Worm (Caenorhabditis elegans) whole organism, late embryonic: ENCODE results near the gene W06E11.1.

Experiments used
- C08G9.2 ChIP-seq: sonication (generic microtip); optimal IDR thresholded peaks from 2 replicates; lab custom pipeline; 2016; ENCODE audit warnings: mild to moderate bottlenecking, missing genetic modification characterization, moderate library complexity, missing compliant biosample characterization
- C38D4.7 ChIP-seq: fragments of 200-800 bp; sonication (Bioruptor generic); optimal IDR thresholded peaks from 2 replicates; lab custom pipeline; 2018; ENCODE audit warnings: mild to moderate bottlenecking, missing genetic modification characterization, moderate library complexity, missing compliant biosample characterization
- K09A11.1 ChIP-seq: sonication (generic microtip); optimal IDR thresholded peaks from 2 replicates; lab custom pipeline; 2017; ENCODE audit warnings: antibody characterized with exemption, mild to moderate bottlenecking, missing genetic modification characterization, missing compliant biosample characterization; ENCODE audit not compliant: insufficient read depth
- T23F11.4 ChIP-seq: fragments of 200-800 bp; sonication (Bioruptor generic); optimal IDR thresholded peaks from 2 replicates; lab custom pipeline; 2018; ENCODE audit warnings: mild to moderate bottlenecking, missing genetic modification characterization, missing compliant biosample characterization
- Y22D7AL.16 ChIP-seq: sonication (generic microtip); optimal IDR thresholded peaks from 2 replicates; lab custom pipeline; 2016; ENCODE audit warnings: missing genetic modification characterization, missing compliant biosample characterization
- ahr-1 ChIP-seq: sonication (generic microtip); optimal IDR thresholded peaks from 2 replicates; lab custom pipeline; 2016; ENCODE audit warnings: missing genetic modification characterization, missing compliant biosample characterization
- ceh-30 ChIP-seq: fragments of 150-350 bp; optimal IDR thresholded peaks from 2 replicates; lab custom pipeline; 2014; ENCODE audit warnings: missing biosample characterization, missing genetic modification characterization
- ceh-31 ChIP-seq: sonication (generic microtip); optimal IDR thresholded peaks from 2 replicates; lab custom pipeline; 2016; ENCODE audit warnings: missing genetic modification characterization, missing compliant biosample characterization
- ceh-45 ChIP-seq: fragments of 200-800 bp; sonication (Bioruptor generic); IDR thresholded peaks from 2 replicates; pipeline ENCODE4 v1.3.6; 2022; ENCODE audit warnings: missing genetic modification reagents, missing genetic modification characterization, missing compliant biosample characterization
- ceh-6 ChIP-seq: fragments of 200-800 bp; sonication (Bioruptor generic); optimal IDR thresholded peaks from 2 replicates; lab custom pipeline; 2018; ENCODE audit warnings: mild to moderate bottlenecking, missing genetic modification characterization, missing compliant biosample characterization
- dmd-4 ChIP-seq: sonication (generic microtip); optimal IDR thresholded peaks from 2 replicates; lab custom pipeline; 2016; ENCODE audit warnings: borderline replicate concordance, missing genetic modification characterization, missing compliant biosample characterization
- elt-2 ChIP-seq: sonication (generic microtip); optimal IDR thresholded peaks from 2 replicates; lab custom pipeline; 2016; ENCODE audit warnings: missing genetic modification reagents, missing genetic modification characterization, missing compliant biosample characterization
- elt-4 ChIP-seq: sonication (generic microtip); optimal IDR thresholded peaks from 2 replicates; lab custom pipeline; 2016; ENCODE audit warnings: missing genetic modification characterization, missing compliant biosample characterization
- ets-4 ChIP-seq: sonication (generic microtip); optimal IDR thresholded peaks from 2 replicates; lab custom pipeline; 2016; ENCODE audit warnings: missing genetic modification characterization, missing compliant biosample characterization
- eyg-1 ChIP-seq: sonication (generic microtip); optimal IDR thresholded peaks from 2 replicates; lab custom pipeline; 2016; ENCODE audit warnings: missing genotype, missing genetic modification characterization, missing compliant biosample characterization
- fax-1 ChIP-seq: sonication (generic microtip); optimal IDR thresholded peaks from 2 replicates; lab custom pipeline; 2016; ENCODE audit warnings: missing genotype, missing genetic modification characterization, missing compliant biosample characterization
- fkh-10 ChIP-seq: fragments of 150-350 bp; optimal IDR thresholded peaks from 2 replicates; lab custom pipeline; 2014; ENCODE audit warnings: missing biosample characterization, missing genetic modification reagents, missing genetic modification characterization
- fkh-6 ChIP-seq: sonication (generic microtip); optimal IDR thresholded peaks from 2 replicates; lab custom pipeline; 2016; ENCODE audit warnings: missing genetic modification characterization, missing compliant biosample characterization
- hlh-15 ChIP-seq: sonication (generic microtip); optimal IDR thresholded peaks from 2 replicates; lab custom pipeline; 2016; ENCODE audit warnings: missing genetic modification characterization, missing compliant biosample characterization
- hlh-30 ChIP-seq: sonication (generic microtip); optimal IDR thresholded peaks from 2 replicates; lab custom pipeline; 2017; ENCODE audit warnings: antibody characterized with exemption, missing genetic modification characterization, missing compliant biosample characterization; ENCODE audit not compliant: insufficient read depth
- hlh-6 ChIP-seq: sonication (generic microtip); optimal IDR thresholded peaks from 2 replicates; lab custom pipeline; 2016; ENCODE audit warnings: missing genotype, missing genetic modification characterization, missing compliant biosample characterization
- lin-11 ChIP-seq: fragments of 200-800 bp; sonication (Bioruptor generic); optimal IDR thresholded peaks from 2 replicates; lab custom pipeline; 2018; ENCODE audit warnings: mild to moderate bottlenecking, missing genetic modification characterization, missing compliant biosample characterization
- nfya-1 ChIP-seq: sonication (generic microtip); optimal IDR thresholded peaks from 2 replicates; lab custom pipeline; 2017; ENCODE audit warnings: missing genetic modification characterization, mild to moderate bottlenecking, missing compliant biosample characterization, antibody characterized with exemption, moderate library complexity
- npax-4 ChIP-seq: sonication (generic microtip); optimal IDR thresholded peaks from 2 replicates; lab custom pipeline; 2016; ENCODE audit warnings: missing genetic modification characterization, missing compliant biosample characterization
- odd-2 ChIP-seq: sonication (generic microtip); optimal IDR thresholded peaks from 2 replicates; lab custom pipeline; 2017; ENCODE audit warnings: antibody characterized with exemption, mild to moderate bottlenecking, missing genetic modification characterization, missing compliant biosample characterization
- pag-3 ChIP-seq: sonication (generic microtip); optimal IDR thresholded peaks from 2 replicates; lab custom pipeline; 2016; ENCODE audit warnings: missing compliant biosample characterization, missing genetic modification characterization, borderline replicate concordance
- pat-9 ChIP-seq: fragments of 200-800 bp; sonication (Bioruptor generic); optimal IDR thresholded peaks from 2 replicates; lab custom pipeline; 2018; ENCODE audit warnings: mild to moderate bottlenecking, missing genetic modification characterization, moderate library complexity, missing compliant biosample characterization
- pax-1 ChIP-seq: fragments of 150-350 bp; optimal IDR thresholded peaks from 2 replicates; lab custom pipeline; 2014; ENCODE audit warnings: missing biosample characterization, missing genetic modification characterization
- pqm-1 ChIP-seq: sonication (generic microtip); optimal IDR thresholded peaks from 2 replicates; lab custom pipeline; 2016; ENCODE audit warnings: missing genetic modification characterization, missing compliant biosample characterization
- pros-1 ChIP-seq: fragments of 150-350 bp; optimal IDR thresholded peaks from 2 replicates; lab custom pipeline; 2014; ENCODE audit warnings: missing biosample characterization, missing genetic modification reagents, missing genetic modification characterization
- rnt-1 ChIP-seq: sonication (generic microtip); optimal IDR thresholded peaks from 2 replicates; lab custom pipeline; 2016; ENCODE audit warnings: missing genetic modification characterization, missing compliant biosample characterization
- sdc-2 ChIP-seq: sonication (generic microtip); optimal IDR thresholded peaks from 2 replicates; lab custom pipeline; 2016; ENCODE audit warnings: missing genotype, missing genetic modification characterization, missing compliant biosample characterization
- sox-2 ChIP-seq: fragments of 200-800 bp; sonication (Bioruptor generic); IDR thresholded peaks from 2 replicates; pipeline ENCODE4 v1.3.6; 2022; ENCODE audit warnings: missing genetic modification reagents, missing genetic modification characterization, missing compliant biosample characterization
- unc-3 ChIP-seq, 2 experiments: fragments of 200-800 bp in 1 of 2; sonication (Bioruptor generic) in 1 of 2; sonication (generic microtip) in 1 of 2; conservative IDR thresholded peaks in 1 of 2; optimal IDR thresholded peaks in 1 of 2; 2 replicates each; pipeline versions ENCODE4 v1.3.6 to Lab custom; 2016 to 2022; ENCODE audit warnings: missing compliant biosample characterization in 2 of 2, missing genetic modification characterization in 2 of 2, missing genetic modification reagents in 1 of 2
- unc-42 ChIP-seq: sonication (generic microtip); optimal IDR thresholded peaks from 2 replicates; lab custom pipeline; 2016; ENCODE audit warnings: missing genotype, missing genetic modification characterization, missing compliant biosample characterization
- unc-86 ChIP-seq: sonication (generic microtip); optimal IDR thresholded peaks from 2 replicates; lab custom pipeline; 2016; ENCODE audit warnings: missing genetic modification characterization, missing compliant biosample characterization
- zip-5 ChIP-seq: sonication (generic microtip); optimal IDR thresholded peaks from 2 replicates; lab custom pipeline; 2016; ENCODE audit warnings: missing genetic modification characterization, missing compliant biosample characterization
- ztf-16 ChIP-seq: sonication (generic microtip); optimal IDR thresholded peaks from 2 replicates; lab custom pipeline; 2017; ENCODE audit warnings: missing genetic modification characterization, missing compliant biosample characterization

The W06E11.1 gene

ce11 chrIII:623754-624153 lies 18.1 kb upstream of the W06E11.1 start (continued):
- TF ChIP-seq K09A11.1 (peak; percentile 36), ets-4 (tag; lab: Kevin White, UChicago) (peak; percentile 53), ceh-30 (tag; lab: Kevin White, UChicago) (peak; percentile 29), hlh-30 (tag; lab: Kevin White, UChicago) (peak; percentile 96), pros-1 (tag; lab: Kevin White, UChicago) (peak; percentile 74), rnt-1 (tag; lab: Kevin White, UChicago) (peak; percentile 49), pqm-1 (peak; percentile 48)

DNA sequence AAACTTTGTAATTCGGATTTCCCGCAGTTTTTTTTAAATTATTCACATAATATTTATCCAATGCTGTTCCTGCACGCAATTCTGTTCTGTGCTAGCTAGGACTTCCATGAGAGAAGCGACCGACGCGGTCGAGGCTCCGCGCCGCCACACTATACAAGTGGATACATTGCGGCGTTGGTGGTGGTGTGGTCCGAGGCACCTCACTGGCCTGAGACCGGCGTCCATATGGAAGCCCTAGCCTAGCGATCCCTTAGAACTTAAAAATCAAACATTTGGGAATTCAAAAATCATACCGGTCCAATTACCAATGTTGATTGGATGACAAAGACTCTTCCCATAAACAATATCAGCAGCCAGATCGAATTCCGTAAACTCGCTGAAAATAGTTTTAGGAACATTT lies 15.8 kb upstream of the W06E11.1 start:
- TF ChIP-seq ahr-1 (no peak), pax-1 (tag; lab: Kevin White, UChicago) (no peak), hlh-6 (tag; lab: Kevin White, UChicago) (no peak), fkh-6 (tag; lab: Kevin White, UChicago) (no peak), odd-2 (no peak)

DNA sequence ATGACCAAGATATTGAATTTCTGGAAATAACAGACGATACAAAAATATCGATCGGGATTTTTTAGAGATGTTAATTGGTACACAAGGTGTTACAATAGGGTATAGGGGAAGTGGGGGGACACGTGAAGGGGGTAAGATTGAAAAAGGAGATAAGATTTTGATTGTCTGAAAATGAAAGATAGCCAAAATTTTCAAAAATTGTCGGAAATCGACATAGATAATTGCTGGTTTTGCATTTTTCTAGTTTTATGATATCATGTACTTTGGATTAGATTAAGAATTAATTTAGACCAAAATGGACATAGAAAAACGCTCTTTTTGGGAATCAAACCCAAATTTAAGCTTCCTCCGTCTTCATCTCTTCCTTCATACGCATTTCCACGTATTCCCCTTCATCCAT lies 14.0 kb upstream of the W06E11.1 start, which contains the start of gene T19C3.5:
Gene T19C3.5 (minus strand): TSS at position 101 of the 400 bp plus-strand sequence.
- no peak for TF ChIP-seq pat-9 (tag; lab: Kevin White, UChicago)
- TF ChIP-seq ceh-30 (tag; lab: Kevin White, UChicago): no peak
- no peak for TF ChIP-seq unc-86 (tag; lab: Kevin White, UChicago)
- TF ChIP-seq dmd-4: no peak
- TF ChIP-seq lin-11 (tag; lab: Kevin White, UChicago): no peak
- TF ChIP-seq ceh-31: no peak
- no peak for TF ChIP-seq sdc-2
- no peak for TF ChIP-seq rnt-1 (tag; lab: Kevin White, UChicago)
- no peak for TF ChIP-seq pqm-1
- no peak for TF ChIP-seq npax-4
- no peak for TF ChIP-seq C08G9.2 (tag; lab: Kevin White, UChicago)
- TF ChIP-seq nfya-1 (tag; lab: Kevin White, UChicago): no peak
- TF ChIP-seq fkh-10 (GFP tag; lab: Kevin White, UChicago): no peak
- no peak for TF ChIP-seq unc-42 (tag; lab: Kevin White, UChicago)
- no peak for TF ChIP-seq T23F11.4 (GFP tag; lab: Kevin White, UChicago)
- no peak for TF ChIP-seq odd-2
- TF ChIP-seq hlh-15 (tag; lab: Kevin White, UChicago): no peak
- TF ChIP-seq, all 69 proteins: peak for 0

DNA sequence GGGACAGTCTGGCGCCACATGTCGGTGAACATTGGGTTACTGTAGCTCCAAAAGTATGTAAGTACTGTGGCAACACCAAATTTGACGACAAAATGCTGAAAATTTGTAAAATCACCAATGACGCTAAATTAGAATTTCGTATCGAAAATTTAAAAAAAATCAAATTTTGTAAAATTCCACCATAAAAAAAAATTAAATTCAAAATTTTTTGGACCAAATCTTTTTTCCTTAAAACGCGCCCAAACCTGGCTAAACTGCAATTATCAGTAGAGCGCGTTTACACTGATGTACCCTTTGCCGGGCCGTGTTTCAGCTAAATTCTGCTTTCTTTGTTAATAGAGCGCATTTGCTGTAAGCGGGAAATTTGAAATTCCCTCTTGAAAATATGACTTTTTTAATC lies 10.4 kb upstream of the W06E11.1 start, which contains the start of gene T19C3.6:
Gene T19C3.6 (minus strand): TSS at position 101 of the 400 bp plus-strand sequence.
- TF ChIP-seq sox-2 (GFP tag; lab: Robert Waterston, UW) (no peak), zip-5 (tag; lab: Kevin White, UChicago) (no peak), ceh-31 (no peak), hlh-30 (tag; lab: Kevin White, UChicago) (no peak), elt-4 (tag; lab: Kevin White, UChicago) (no peak), ceh-30 (tag; lab: Kevin White, UChicago) (no peak), ceh-6 (GFP tag; lab: Kevin White, UChicago) (no peak), lin-11 (tag; lab: Kevin White, UChicago) (no peak), ets-4 (tag; lab: Kevin White, UChicago) (no peak), C38D4.7 (no peak), pag-3 (tag; lab: Kevin White, UChicago) (no peak), fax-1 (tag; lab: Kevin White, UChicago) (no peak), ztf-16 (tag; lab: Kevin White, UChicago) (no peak), ceh-45 (GFP tag; lab: Robert Waterston, UW) (no peak), unc-3 (GFP tag; conservative IDR thresholded peaks at IDR 0.05; lab: Robert Waterston, UW) (no peak), unc-3 (tag; optimal IDR thresholded peaks at IDR 0.05; lab: Kevin White, UChicago) (no peak), Y22D7AL.16 (tag; lab: Kevin White, UChicago) (no peak), elt-2 (tag; lab: Kevin White, UChicago) (no peak), eyg-1 (no peak)
